Worm (Caenorhabditis elegans) whole organism, midembryonic: ENCODE measurements around the gene tpst-2.

ENCODE experiments used
- T22C8.4 ChIP-seq: fragments of 200-800 bp; sonication (Bioruptor generic); IDR thresholded peaks from 2 replicates; pipeline ENCODE4 v1.3.6; 2022; ENCODE audit warnings: missing genetic modification characterization, missing compliant biosample characterization
- cog-1 ChIP-seq: sonication (generic microtip); optimal IDR thresholded peaks from 2 replicates; lab custom pipeline; 2016; ENCODE audit warnings: missing genetic modification characterization, missing compliant biosample characterization
- flt-1 ChIP-seq: fragments of 200-800 bp; sonication (Bioruptor generic); IDR thresholded peaks from 2 replicates; pipeline ENCODE4 v1.3.6; 2022; ENCODE audit warnings: missing genetic modification characterization, missing compliant biosample characterization
- klf-2 ChIP-seq: fragments of 200-800 bp; sonication (Bioruptor generic); conservative IDR thresholded peaks from 2 replicates; pipeline ENCODE4 v1.3.6; 2022; ENCODE audit warnings: missing genetic modification reagents, missing genetic modification characterization, missing compliant biosample characterization
- med-1 ChIP-seq: sonication (generic microtip); optimal IDR thresholded peaks from 2 replicates; lab custom pipeline; 2017; ENCODE audit warnings: missing genetic modification characterization, mild to moderate bottlenecking, missing compliant biosample characterization, antibody characterized with exemption, missing genetic modification reagents; ENCODE audit not compliant: insufficient read depth
- ref-1 ChIP-seq: fragments of 200-800 bp; sonication (Bioruptor generic); conservative IDR thresholded peaks from 2 replicates; pipeline ENCODE4 v1.3.6; 2022; ENCODE audit warnings: missing genetic modification reagents, missing genetic modification characterization, missing compliant biosample characterization
- tab-1 ChIP-seq: fragments of 200-800 bp; sonication (Bioruptor generic); IDR thresholded peaks from 2 replicates; pipeline ENCODE4 v1.3.6; 2022; ENCODE audit warnings: missing genetic modification characterization, missing compliant biosample characterization
- ztf-23 ChIP-seq: fragments of 200-800 bp; sonication (Bioruptor generic); IDR thresholded peaks from 2 replicates; pipeline ENCODE4 v1.3.6; 2022; ENCODE audit warnings: missing genetic modification reagents, missing genetic modification characterization, missing compliant biosample characterization

DNA sequence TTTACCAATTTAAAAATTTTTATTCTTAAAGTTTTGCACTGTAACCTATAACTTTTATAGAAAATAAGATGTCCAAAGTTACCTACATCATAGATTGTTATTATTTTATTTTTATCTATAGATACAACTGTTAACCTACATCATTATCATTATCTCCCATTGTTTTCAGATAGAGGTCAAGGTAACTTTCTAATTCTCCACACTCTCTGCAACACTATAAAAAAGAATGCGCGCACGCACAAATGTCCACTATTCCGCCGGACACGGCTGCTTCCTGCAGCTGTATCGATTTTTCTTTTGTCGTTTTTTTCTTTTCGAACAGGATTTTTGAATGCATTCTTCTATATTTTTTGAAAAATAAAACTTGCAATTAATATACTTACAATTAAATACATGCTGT is 1.6 kb downstream of the tpst-2 start:
- TF ChIP-seq ztf-23 (GFP tag; lab: Robert Waterston, UW): no peak
- no peak for TF ChIP-seq klf-2 (GFP tag; lab: Robert Waterston, UW)
- no peak for TF ChIP-seq T22C8.4 (GFP tag; lab: Robert Waterston, UW)
- TF ChIP-seq flt-1 (GFP tag; lab: Robert Waterston, UW): no peak
- no peak for TF ChIP-seq tab-1 (GFP tag; lab: Robert Waterston, UW)
- no peak for TF ChIP-seq ref-1 (GFP tag; lab: Robert Waterston, UW)
- TF ChIP-seq cog-1 (tag; lab: Kevin White, UChicago): no peak
- TF ChIP-seq med-1 (GFP tag; lab: Kevin White, UChicago): no peak
